Worm (Caenorhabditis elegans) whole organism, mixed stage, embryonic: ENCODE results near the gene rabr-2.

Source experiments
- M03D4.4 ChIP-seq: sonication (generic microtip); optimal IDR thresholded peaks from 2 replicates; lab custom pipeline; 2017; ENCODE audit warnings: mild to moderate bottlenecking, missing genetic modification characterization, missing compliant biosample characterization
- bed-3 ChIP-seq: fragments of 200-800 bp; sonication (Bioruptor generic); optimal IDR thresholded peaks from 3 replicates; lab custom pipeline; 2018; ENCODE audit warnings: mild to moderate bottlenecking, missing genetic modification characterization, moderate library complexity, missing compliant biosample characterization
- blmp-1 ChIP-seq: fragments of 150-350 bp; optimal IDR thresholded peaks from 2 replicates; lab custom pipeline; 2014; ENCODE audit warnings: missing biosample characterization, missing genetic modification characterization
- ceh-39 ChIP-seq: fragments of 150-350 bp; optimal IDR thresholded peaks from 2 replicates; lab custom pipeline; 2014; ENCODE audit warnings: missing biosample characterization, missing genetic modification characterization
- ceh-43 ChIP-seq: fragments of 200-800 bp; sonication (Bioruptor generic); optimal IDR thresholded peaks from 2 replicates; lab custom pipeline; 2018; ENCODE audit warnings: mild to moderate bottlenecking, missing genetic modification characterization, moderate library complexity, missing compliant biosample characterization
- ceh-83 ChIP-seq: fragments of 200-800 bp; sonication (Bioruptor generic); optimal IDR thresholded peaks from 2 replicates; lab custom pipeline; 2018; ENCODE audit warnings: mild to moderate bottlenecking, missing genetic modification characterization, missing compliant biosample characterization
- ces-1 ChIP-seq: fragments of 150-350 bp; optimal IDR thresholded peaks from 2 replicates; lab custom pipeline; 2014; ENCODE audit warnings: missing biosample characterization, missing genetic modification reagents, missing genetic modification characterization
- cnd-1 ChIP-seq: fragments of 200-800 bp; sonication (Bioruptor generic); optimal IDR thresholded peaks from 2 replicates; lab custom pipeline; 2018; ENCODE audit warnings: mild to moderate bottlenecking, missing genetic modification characterization, missing compliant biosample characterization
- elt-1 ChIP-seq: sonication (generic microtip); optimal IDR thresholded peaks from 2 replicates; lab custom pipeline; 2017; ENCODE audit warnings: missing genetic modification characterization, mild to moderate bottlenecking, missing compliant biosample characterization, antibody characterized with exemption, moderate library complexity, borderline replicate concordance; ENCODE audit not compliant: insufficient read depth
- flh-1 ChIP-seq: fragments of 200-800 bp; sonication (Bioruptor generic); optimal IDR thresholded peaks from 2 replicates; lab custom pipeline; 2018; ENCODE audit warnings: mild to moderate bottlenecking, missing genetic modification characterization, moderate library complexity, missing compliant biosample characterization
- ham-2 ChIP-seq: fragments of 200-800 bp; sonication (Bioruptor generic); optimal IDR thresholded peaks from 2 replicates; lab custom pipeline; 2018; ENCODE audit warnings: mild to moderate bottlenecking, missing genetic modification characterization, missing compliant biosample characterization
- lin-13 ChIP-seq: fragments of 150-350 bp; optimal IDR thresholded peaks from 2 replicates; lab custom pipeline; 2014; ENCODE audit warnings: missing biosample characterization, missing genetic modification characterization
- lin-32 ChIP-seq: fragments of 200-800 bp; sonication (Bioruptor generic); optimal IDR thresholded peaks from 2 replicates; lab custom pipeline; 2018; ENCODE audit warnings: mild to moderate bottlenecking, missing genetic modification characterization, missing compliant biosample characterization
- lsy-2 ChIP-seq: fragments of 150-350 bp; optimal IDR thresholded peaks from 2 replicates; lab custom pipeline; 2014; ENCODE audit warnings: missing biosample characterization, missing genetic modification characterization
- mab-5 ChIP-seq: fragments of 150-350 bp; optimal IDR thresholded peaks from 2 replicates; lab custom pipeline; 2014; ENCODE audit warnings: missing biosample characterization, missing genetic modification characterization
- mep-1 ChIP-seq: fragments of 150-350 bp; optimal IDR thresholded peaks from 2 replicates; lab custom pipeline; 2017; ENCODE audit warnings: missing biosample characterization, missing genetic modification reagents, missing genetic modification characterization, inconsistent platforms
- mls-2 ChIP-seq: sonication (generic microtip); optimal IDR thresholded peaks from 2 replicates; lab custom pipeline; 2016; ENCODE audit warnings: mild to moderate bottlenecking, missing genetic modification characterization, moderate library complexity, missing compliant biosample characterization
- nhr-12 ChIP-seq: fragments of 150-350 bp; optimal IDR thresholded peaks from 2 replicates; lab custom pipeline; 2014; ENCODE audit warnings: missing biosample characterization, missing genetic modification characterization
- nhr-2 ChIP-seq: fragments of 150-350 bp; optimal IDR thresholded peaks from 2 replicates; lab custom pipeline; 2014; ENCODE audit warnings: missing biosample characterization, missing genetic modification characterization
- nhr-237 ChIP-seq: fragments of 150-350 bp; optimal IDR thresholded peaks from 2 replicates; lab custom pipeline; 2014; ENCODE audit warnings: missing biosample characterization, missing genetic modification characterization
- nhr-28 ChIP-seq: fragments of 150-350 bp; optimal IDR thresholded peaks from 2 replicates; lab custom pipeline; 2014; ENCODE audit warnings: missing biosample characterization, missing genetic modification characterization
- nhr-76 ChIP-seq: sonication (generic microtip); optimal IDR thresholded peaks from 2 replicates; lab custom pipeline; 2017; ENCODE audit warnings: missing biosample characterization, missing genetic modification characterization
- pha-4 ChIP-seq: fragments of 150-350 bp; optimal IDR thresholded peaks from 2 replicates; lab custom pipeline; 2018; ENCODE audit warnings: missing biosample characterization, missing genetic modification reagents, missing genetic modification characterization
- sem-2 ChIP-seq: fragments of 200-800 bp; sonication (Bioruptor generic); optimal IDR thresholded peaks from 2 replicates; lab custom pipeline; 2018; ENCODE audit warnings: mild to moderate bottlenecking, missing genetic modification characterization, missing compliant biosample characterization
- snpc-4 ChIP-seq: fragments of 150-350 bp; optimal IDR thresholded peaks from 2 replicates; lab custom pipeline; 2014; ENCODE audit warnings: missing biosample characterization, missing genetic modification characterization
- sptf-1 ChIP-seq: sonication (generic microtip); optimal IDR thresholded peaks from 2 replicates; lab custom pipeline; 2017; ENCODE audit warnings: mild to moderate bottlenecking, missing genetic modification characterization, moderate library complexity, missing compliant biosample characterization
- tbx-8 ChIP-seq: fragments of 200-800 bp; sonication (Bioruptor generic); optimal IDR thresholded peaks from 2 replicates; lab custom pipeline; 2018; ENCODE audit warnings: mild to moderate bottlenecking, missing genetic modification characterization, moderate library complexity, missing compliant biosample characterization
- unc-120 ChIP-seq: sonication (generic microtip); optimal IDR thresholded peaks from 2 replicates; lab custom pipeline; 2017; ENCODE audit warnings: missing genetic modification characterization, missing compliant biosample characterization; ENCODE audit not compliant: poor library complexity, severe bottlenecking
- unc-39 ChIP-seq: fragments of 150-350 bp; optimal IDR thresholded peaks from 2 replicates; lab custom pipeline; 2014; ENCODE audit warnings: missing biosample characterization, missing genetic modification characterization
- zip-8 ChIP-seq: fragments of 150-350 bp; optimal IDR thresholded peaks from 2 replicates; lab custom pipeline; 2014; ENCODE audit warnings: missing biosample characterization, missing genetic modification characterization
- ztf-11 ChIP-seq: fragments of 150-350 bp; optimal IDR thresholded peaks from 2 replicates; lab custom pipeline; 2014; ENCODE audit warnings: missing biosample characterization, missing genetic modification characterization

rabr-2 gene

DNA sequence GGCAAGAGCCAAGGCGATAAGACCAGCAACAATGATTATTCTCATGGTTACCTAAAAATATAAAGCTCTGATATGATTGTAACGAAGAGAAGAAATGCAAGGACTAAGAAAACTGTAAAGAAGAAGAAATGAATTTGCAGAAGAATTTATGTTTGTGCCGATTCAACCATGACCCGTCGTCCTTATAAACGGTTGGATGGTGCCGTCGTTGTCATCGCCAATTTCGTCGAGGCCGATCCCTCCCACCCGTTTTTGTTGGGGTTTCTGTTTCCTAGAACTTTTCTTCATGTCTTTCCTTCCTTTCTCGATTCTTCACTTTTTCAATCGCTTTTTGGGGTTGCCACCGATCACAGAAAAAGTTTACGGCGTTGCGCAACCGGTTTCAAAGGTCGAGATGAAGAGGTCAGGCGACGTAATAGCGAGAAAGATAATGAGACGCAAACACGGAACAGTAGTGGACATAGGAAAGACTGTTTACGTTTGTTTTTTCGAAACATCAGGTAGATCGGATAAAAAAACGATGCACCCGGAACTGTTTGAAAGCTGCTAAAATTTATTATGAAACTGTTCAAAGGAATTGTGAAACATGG lies 11.2 kb downstream of the rabr-2 start, which contains the start of gene epic-1:
Gene epic-1 (minus strand): TSS at position 51 of the 590 bp plus-strand sequence.
- TF ChIP-seq zip-8 (tag; lab: Kevin White, UChicago) (peak; percentile 12), nhr-76 (tag; lab: Kevin White, UChicago) (no peak), unc-120 (tag; lab: Kevin White, UChicago) (no peak), blmp-1 (tag; lab: Kevin White, UChicago) (no peak)

DNA sequence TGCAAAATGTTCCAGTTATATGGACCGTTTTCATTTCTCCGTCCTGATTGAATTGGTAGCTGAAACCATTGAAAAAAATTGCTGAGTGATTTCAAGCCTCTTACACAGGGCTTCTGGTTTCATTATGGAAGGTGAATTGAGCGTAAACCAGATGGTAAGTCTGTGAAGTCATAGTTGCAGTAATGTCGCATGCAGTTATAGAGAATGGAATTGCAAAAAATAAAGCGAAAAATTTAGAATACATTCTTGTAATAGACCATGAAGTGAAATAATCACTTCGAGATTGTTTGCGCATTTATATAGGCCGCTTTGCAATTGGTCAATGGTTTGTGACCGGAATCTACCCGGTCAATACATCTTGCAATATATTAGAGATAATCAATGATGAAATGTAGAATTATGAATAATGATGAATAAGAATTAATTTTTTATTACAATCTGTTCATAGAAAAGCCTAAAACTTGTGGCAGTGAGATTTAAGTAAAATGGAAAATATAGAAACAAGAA lies 13.0 kb downstream of the rabr-2 start, which contains the start of gene F11E6.4:
Gene F11E6.4 (minus strand): TSS at position 259 of the 507 bp plus-strand sequence.
- no peak for TF ChIP-seq nhr-28 (tag; lab: Kevin White, UChicago)
- no peak for TF ChIP-seq lsy-2 (tag; lab: Kevin White, UChicago)
- no peak for TF ChIP-seq unc-120 (tag; lab: Kevin White, UChicago)
- TF ChIP-seq nhr-237 (tag; lab: Kevin White, UChicago), result no peak
- no peak for TF ChIP-seq M03D4.4 (tag; lab: Kevin White, UChicago)
- no peak for TF ChIP-seq lin-32 (GFP tag; lab: Kevin White, UChicago)
- TF ChIP-seq nhr-76 (tag; lab: Kevin White, UChicago), result no peak
- no peak for TF ChIP-seq nhr-12
- no peak for TF ChIP-seq mls-2 (tag; lab: Kevin White, UChicago)
- TF ChIP-seq sem-2 (GFP tag; lab: Kevin White, UChicago), result no peak
- no peak for TF ChIP-seq unc-39 (tag; lab: Kevin White, UChicago)
- no peak for TF ChIP-seq mep-1
- no peak for TF ChIP-seq snpc-4 (tag; lab: Kevin White, UChicago)
- no peak for TF ChIP-seq ceh-39 (tag; lab: Kevin White, UChicago)
- no peak for TF ChIP-seq cnd-1 (tag; lab: Kevin White, UChicago)
- TF ChIP-seq ceh-83 (GFP tag; lab: Kevin White, UChicago), result no peak
- no peak for TF ChIP-seq tbx-8 (GFP tag; lab: Kevin White, UChicago)
- TF ChIP-seq ztf-11 (tag; lab: Kevin White, UChicago), result no peak
- no peak for TF ChIP-seq ceh-43 (GFP tag; lab: Kevin White, UChicago)
- TF ChIP-seq mab-5 (tag; lab: Kevin White, UChicago), result no peak
- TF ChIP-seq, all 35 proteins: peak for 0

DNA sequence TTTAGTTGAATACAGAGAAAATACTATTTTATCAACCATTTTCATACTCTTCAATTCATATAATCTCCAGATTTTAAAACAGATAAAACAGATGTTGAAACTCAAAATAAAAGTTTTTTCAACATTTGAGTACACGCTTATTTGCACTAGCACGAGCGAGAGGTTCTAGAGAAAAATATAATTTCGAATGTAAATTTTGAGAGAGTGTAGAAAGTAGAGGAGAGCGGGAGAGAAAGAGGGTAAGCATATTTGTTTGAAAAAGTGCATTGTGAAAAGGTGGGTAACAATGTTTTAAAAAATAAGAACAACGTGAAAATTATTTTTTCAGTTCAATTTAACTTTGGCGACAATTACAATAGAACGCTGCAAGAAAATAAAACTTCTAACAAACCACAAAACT lies 15.3 kb downstream of the rabr-2 start:
- TF ChIP-seq bed-3 (no peak), ham-2 (GFP tag; lab: Kevin White, UChicago) (no peak), nhr-12 (no peak), elt-1 (no peak), ces-1 (GFP tag; lab: Kevin White, UChicago) (peak; percentile 74), lin-13 (no peak), M03D4.4 (tag; lab: Kevin White, UChicago) (no peak), unc-120 (tag; lab: Kevin White, UChicago) (peak; percentile 18), flh-1 (GFP tag; lab: Kevin White, UChicago) (no peak)
- TF ChIP-seq, all 35 proteins: peak for 2

DNA sequence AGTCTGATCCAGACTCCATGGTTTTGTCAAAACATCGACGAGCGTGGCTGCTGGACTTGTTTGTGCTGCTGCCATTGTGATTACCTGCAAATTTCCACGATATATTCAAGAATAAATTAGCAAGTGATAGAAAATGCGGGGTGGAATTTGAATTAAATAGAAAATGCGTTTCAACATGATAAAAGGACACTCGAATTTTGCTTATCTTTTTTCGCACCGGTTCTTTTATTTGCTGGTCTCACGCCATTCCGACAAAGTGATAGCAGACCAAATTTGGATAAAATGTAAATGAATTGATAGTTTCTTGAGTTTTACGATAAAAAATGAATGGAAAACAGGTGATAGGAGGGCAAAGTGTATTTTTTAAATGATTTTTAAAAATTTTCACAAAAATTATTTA lies 15.8 kb downstream of the rabr-2 start, which contains the start of gene elo-2:
Gene elo-2 (minus strand): TSS at position 84 of the 400 bp plus-strand sequence.
- TF ChIP-seq flh-1 (GFP tag; lab: Kevin White, UChicago), result no peak
- TF ChIP-seq pha-4, result no peak
- no peak for TF ChIP-seq ztf-11 (tag; lab: Kevin White, UChicago)
- no peak for TF ChIP-seq nhr-76 (tag; lab: Kevin White, UChicago)

DNA sequence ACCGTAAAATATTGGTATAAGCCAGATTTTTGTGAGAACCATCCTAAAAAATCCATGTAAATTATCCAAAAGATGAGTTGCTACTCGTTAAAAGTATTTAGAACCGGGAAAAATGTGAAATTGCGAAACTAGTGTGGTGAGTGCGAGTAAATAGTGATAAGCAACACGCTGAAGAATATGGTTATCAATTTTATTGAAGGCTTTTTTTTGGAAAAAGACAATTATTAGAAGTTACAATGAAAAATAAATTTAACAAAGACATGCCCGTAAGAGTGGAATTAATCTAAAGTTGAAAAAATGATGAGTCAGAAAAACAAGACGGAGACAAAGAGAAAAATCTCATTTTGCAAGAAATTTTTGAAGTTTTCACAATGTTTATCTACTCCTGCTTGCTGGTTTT lies 17.2 kb downstream of the rabr-2 start, which contains the start of gene F11E6.6:
Gene F11E6.6 (minus strand): TSS at position 101 of the 400 bp plus-strand sequence.
- no peak for TF ChIP-seq ztf-11 (tag; lab: Kevin White, UChicago)
- TF ChIP-seq flh-1 (GFP tag; lab: Kevin White, UChicago), result no peak
- no peak for TF ChIP-seq sem-2 (GFP tag; lab: Kevin White, UChicago)
- TF ChIP-seq sptf-1 (tag; lab: Kevin White, UChicago), result no peak
- TF ChIP-seq nhr-2 (tag; lab: Kevin White, UChicago), result no peak
